Fruit fly (Drosophila melanogaster) whole organism, adult: Measurements from ENCODE around the gene CG8176.

Experiments
- CG11617 ChIP-seq: fragments of 200-800 bp; sonication (Bioruptor generic); optimal IDR thresholded peaks from 2 replicates; lab custom pipeline; 2017; ENCODE audit warnings: mild to moderate bottlenecking, missing biosample characterization, missing genetic modification reagents, missing genetic modification characterization
- CG12768 ChIP-seq: fragments of 200-800 bp; sonication (Bioruptor generic); optimal IDR thresholded peaks from 2 replicates; lab custom pipeline; 2017; ENCODE audit warnings: missing biosample characterization, missing genetic modification characterization, mild to moderate bottlenecking, moderate library complexity, missing genetic modification reagents
- CG14711 ChIP-seq: fragments of 200-800 bp; sonication (Bioruptor generic); optimal IDR thresholded peaks from 2 replicates; lab custom pipeline; 2018; ENCODE audit warnings: missing biosample characterization, mild to moderate bottlenecking, missing genetic modification characterization, moderate library complexity
- CG1620 ChIP-seq: fragments of 200-800 bp; sonication (Bioruptor generic); optimal IDR thresholded peaks from 2 replicates; lab custom pipeline; 2016; ENCODE audit warnings: missing biosample characterization, missing genetic modification characterization
- CG33017 ChIP-seq: fragments of 200-800 bp; sonication (Bioruptor generic); optimal IDR thresholded peaks from 2 replicates; lab custom pipeline; 2018; ENCODE audit warnings: missing biosample characterization, mild to moderate bottlenecking, missing genetic modification characterization, moderate library complexity
- CG5204 ChIP-seq: fragments of 200-800 bp; sonication (Bioruptor generic); optimal IDR thresholded peaks from 2 replicates; lab custom pipeline; 2016; ENCODE audit warnings: missing biosample characterization, missing genetic modification characterization
- CG7045 ChIP-seq: fragments of 200-800 bp; sonication (Bioruptor generic); optimal IDR thresholded peaks from 2 replicates; lab custom pipeline; 2017; ENCODE audit warnings: missing biosample characterization, mild to moderate bottlenecking, missing genetic modification characterization
- CG7101 ChIP-seq: fragments of 200-800 bp; sonication (Bioruptor generic); optimal IDR thresholded peaks from 2 replicates; lab custom pipeline; 2018; ENCODE audit warnings: missing biosample characterization, mild to moderate bottlenecking, missing genetic modification characterization, moderate library complexity
- Clk ChIP-seq: fragments of 200-800 bp; sonication (Bioruptor generic); optimal IDR thresholded peaks from 2 replicates; lab custom pipeline; 2017; ENCODE audit warnings: missing biosample characterization, missing genetic modification characterization
- Crg-1 ChIP-seq: fragments of 200-800 bp; sonication (Bioruptor generic); optimal IDR thresholded peaks from 2 replicates; lab custom pipeline; 2016; ENCODE audit warnings: missing biosample characterization, missing genetic modification characterization
- Hr96 ChIP-seq: fragments of 200-800 bp; sonication (Bioruptor generic); optimal IDR thresholded peaks from 2 replicates; lab custom pipeline; 2016; ENCODE audit warnings: missing biosample characterization, missing genetic modification characterization
- Mnt ChIP-seq: fragments of 200-800 bp; sonication (Bioruptor generic); optimal IDR thresholded peaks from 2 replicates; lab custom pipeline; 2016; ENCODE audit warnings: missing biosample characterization, mild to moderate bottlenecking, missing genetic modification characterization
- bab1 ChIP-seq: fragments of 200-800 bp; sonication (Bioruptor generic); optimal IDR thresholded peaks from 3 replicates; lab custom pipeline; 2019; ENCODE audit warnings: missing biosample characterization, mild to moderate bottlenecking, missing genetic modification characterization, moderate library complexity
- cic ChIP-seq: fragments of 200-800 bp; sonication (Bioruptor generic); optimal IDR thresholded peaks from 2 replicates; lab custom pipeline; 2017; ENCODE audit warnings: missing biosample characterization, mild to moderate bottlenecking, missing genetic modification characterization, moderate library complexity
- cnc ChIP-seq, 2 experiments: fragments of >200 bp; optimal IDR thresholded peaks; 2 replicates each; lab custom pipeline; 2017
- kay ChIP-seq: fragments of 200-800 bp; sonication (Bioruptor generic); peaks from one replicate; lab custom pipeline; 2016; ENCODE audit warnings: missing biosample characterization, missing genetic modification characterization, borderline replicate concordance
- ovo ChIP-seq: fragments of 200-800 bp; sonication (Bioruptor generic); optimal IDR thresholded peaks from 2 replicates; lab custom pipeline; 2016; ENCODE audit warnings: missing biosample characterization, missing genetic modification characterization
- pad ChIP-seq: fragments of 200-800 bp; sonication (Bioruptor generic); optimal IDR thresholded peaks from 3 replicates; lab custom pipeline; 2017; ENCODE audit warnings: missing biosample characterization, missing genetic modification characterization, mild to moderate bottlenecking, moderate library complexity, missing genetic modification reagents
- tj ChIP-seq: fragments of 200-800 bp; sonication (Bioruptor generic); optimal IDR thresholded peaks from 3 replicates; lab custom pipeline; 2017; ENCODE audit warnings: missing biosample characterization, mild to moderate bottlenecking, missing genetic modification characterization, moderate library complexity
- toe ChIP-seq: fragments of 200-800 bp; sonication (Bioruptor generic); optimal IDR thresholded peaks from 2 replicates; lab custom pipeline; 2016; ENCODE audit warnings: missing biosample characterization, missing genetic modification characterization

The CG8176 gene

dm6 chr3R:9492100-9492499, 23.7 kb upstream of the CG8176 start:
- TF ChIP-seq CG14711, result no peak
- TF ChIP-seq tj (GFP tag; lab: Kevin White, UChicago), result no peak
- no peak for TF ChIP-seq toe
- TF ChIP-seq kay (GFP tag; lab: Kevin White, UChicago), result no peak
- TF ChIP-seq Mnt (GFP tag; lab: Kevin White, UChicago), result no peak
- no peak for TF ChIP-seq CG7045
- TF ChIP-seq Crg-1 (GFP tag; lab: Kevin White, UChicago), result no peak
- TF ChIP-seq CG11617 (GFP tag; lab: Kevin White, UChicago), result no peak
- no peak for TF ChIP-seq CG5204 (GFP tag; lab: Kevin White, UChicago)
- TF ChIP-seq CG1620 (GFP tag; lab: Kevin White, UChicago), result no peak
- TF ChIP-seq cnc (optimal IDR thresholded peaks at IDR 0.05; lab: Kevin White, UChicago), result no peak
- TF ChIP-seq pad (GFP tag; lab: Kevin White, UChicago), result no peak
- no peak for TF ChIP-seq CG12768 (GFP tag; lab: Kevin White, UChicago)

dm6 chr3R:9493627-9494626, 21.9 kb upstream of the CG8176 start, which contains the start of gene CG16779:
TSS of gene CG16779 (minus strand) at chr3R:9493677.
- TF ChIP-seq cnc (optimal IDR thresholded peaks at IDR 0.05; lab: Kevin White, UChicago), result no peak
- no peak for TF ChIP-seq Hr96
- no peak for TF ChIP-seq Crg-1 (GFP tag; lab: Kevin White, UChicago)
- TF ChIP-seq tj (GFP tag; lab: Kevin White, UChicago), result no peak
- no peak for TF ChIP-seq pad (GFP tag; lab: Kevin White, UChicago)
- peak; percentile 34 for TF ChIP-seq toe
- TF ChIP-seq CG33017 (tag; lab: Kevin White, UChicago), result no peak
- no peak for TF ChIP-seq CG14711
- peak; percentile 43 for TF ChIP-seq CG12768 (GFP tag; lab: Kevin White, UChicago)
- TF ChIP-seq CG11617 (GFP tag; lab: Kevin White, UChicago), result no peak
- TF ChIP-seq CG7101 (tag; lab: Kevin White, UChicago), result peak; percentile 25
- no peak for TF ChIP-seq ovo (GFP tag; lab: Kevin White, UChicago)
- TF ChIP-seq CG1620 (GFP tag; lab: Kevin White, UChicago), result no peak
- no peak for TF ChIP-seq kay (GFP tag; lab: Kevin White, UChicago)
- TF ChIP-seq Clk (GFP tag; lab: Kevin White, UChicago), result peak; percentile 1

- TF ChIP-seq CG14711 (no peak), ovo (GFP tag; lab: Kevin White, UChicago) (no peak), pad (GFP tag; lab: Kevin White, UChicago) (no peak), toe (no peak), CG7045 (no peak), CG11617 (GFP tag; lab: Kevin White, UChicago) (no peak), CG12768 (GFP tag; lab: Kevin White, UChicago) (no peak), cnc (optimal IDR thresholded peaks at IDR 0.05; lab: Kevin White, UChicago) (no peak)
Observed at dm6 chr3R:9494627-9495009, 21.2 kb upstream of the CG8176 start, which contains the start of gene phu. TSS of gene phu (plus strand) at chr3R:9494801.

dm6 chr3R:9496748-9497147, 19.1 kb upstream of the CG8176 start:
- TF ChIP-seq kay (GFP tag; lab: Kevin White, UChicago), result no peak
- TF ChIP-seq CG33017 (tag; lab: Kevin White, UChicago), result peak; percentile 65
- TF ChIP-seq CG7101 (tag; lab: Kevin White, UChicago), result peak; percentile 90
- peak; percentile 78 for TF ChIP-seq Hr96
- TF ChIP-seq ovo (GFP tag; lab: Kevin White, UChicago), result peak; percentile 71
- peak; percentile 88 for TF ChIP-seq CG1620 (GFP tag; lab: Kevin White, UChicago)
- peak; percentile 80 for TF ChIP-seq cic (GFP tag; lab: Kevin White, UChicago)
- no peak for TF ChIP-seq Clk (GFP tag; lab: Kevin White, UChicago)
- TF ChIP-seq toe, result peak; percentile 82
- no peak for TF ChIP-seq cnc (optimal IDR thresholded peaks at IDR 0.05; lab: Kevin White, UChicago)
- TF ChIP-seq tj (GFP tag; lab: Kevin White, UChicago), result no peak
- TF ChIP-seq CG12768 (GFP tag; lab: Kevin White, UChicago), result no peak
- TF ChIP-seq pad (GFP tag; lab: Kevin White, UChicago), result peak; percentile 72
- TF ChIP-seq bab1 (GFP tag; lab: Kevin White, UChicago), result peak; percentile 85
- TF ChIP-seq CG7045, result peak; percentile 55
- peak; percentile 53 for TF ChIP-seq CG14711
- TF ChIP-seq Crg-1 (GFP tag; lab: Kevin White, UChicago), result peak; percentile 90
- peak; percentile 35 for TF ChIP-seq CG11617 (GFP tag; lab: Kevin White, UChicago)
- peak; percentile 83 for TF ChIP-seq Mnt (GFP tag; lab: Kevin White, UChicago)
- no peak for TF ChIP-seq CG5204 (GFP tag; lab: Kevin White, UChicago)

- TF ChIP-seq kay (GFP tag; lab: Kevin White, UChicago) (peak; percentile 92), CG14711 (no peak)
Observed at dm6 chr3R:9499238-9499637, 16.6 kb upstream of the CG8176 start.
